Worm (Caenorhabditis elegans): ENCODE results near the gene C56G2.15.
A peak's percentile ranks its signal among the peaks of the same experiment; 100 is the strongest.

C56G2.15 gene

DNA sequence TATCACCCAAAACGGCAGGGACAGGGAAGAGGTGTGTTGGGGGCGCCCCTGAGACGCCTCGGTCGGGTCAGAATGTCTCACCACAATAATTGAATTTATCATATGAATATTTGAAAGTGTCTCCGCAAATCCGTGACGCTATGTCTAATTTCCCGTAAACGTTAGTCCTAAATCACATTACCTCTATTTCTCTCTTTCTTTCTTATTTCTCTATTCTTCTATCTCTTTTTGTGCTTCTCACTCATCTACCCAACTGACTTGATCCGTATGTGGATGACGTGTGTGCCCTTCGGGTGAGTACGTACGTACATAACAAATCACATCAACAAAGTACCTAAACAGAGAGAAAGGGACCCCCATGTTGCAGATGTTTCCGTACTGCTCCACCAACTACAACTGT is 50.4 kb downstream of the C56G2.15 start:
- TF ChIP-seq fkh-10 (GFP tag; optimal IDR thresholded peaks at IDR 0.05) (peak; percentile 84), pax-1 (tag; optimal IDR thresholded peaks at IDR 0.05) (no peak), unc-42 (tag; optimal IDR thresholded peaks at IDR 0.05) (peak; percentile 99)

DNA sequence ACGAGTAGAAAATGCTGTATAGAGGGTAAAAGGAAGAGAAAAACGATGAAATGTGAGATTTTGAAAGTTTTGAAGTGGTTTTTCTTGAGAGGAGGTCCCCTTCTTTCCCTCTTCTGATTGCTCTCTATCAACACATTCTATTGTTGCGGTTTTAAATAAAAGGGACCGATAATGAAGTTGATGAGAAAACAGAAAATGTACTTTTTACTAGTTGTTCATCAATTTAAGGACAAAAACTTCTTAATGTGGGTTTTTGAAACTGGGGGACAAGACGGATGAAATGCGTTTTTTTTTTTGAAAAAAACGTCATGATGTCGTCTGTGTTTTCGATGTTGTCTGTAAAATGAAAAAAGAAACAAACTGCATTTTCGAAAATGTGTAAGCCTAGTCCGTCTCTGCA is 50.9 kb downstream of the C56G2.15 start:
- TF ChIP-seq ceh-45 (GFP tag; IDR thresholded peaks at IDR 0.05) (no peak), fax-1 (tag; optimal IDR thresholded peaks at IDR 0.05) (no peak), hlh-15 (tag; optimal IDR thresholded peaks at IDR 0.05) (no peak), ceh-9 (tag; optimal IDR thresholded peaks at IDR 0.05) (no peak), ceh-6 (GFP tag; optimal IDR thresholded peaks at IDR 0.05) (no peak), ceh-18 (tag; optimal IDR thresholded peaks at IDR 0.05) (no peak), pqm-1 (tag; optimal IDR thresholded peaks at IDR 0.05) (no peak), elt-2 (tag; optimal IDR thresholded peaks at IDR 0.05) (no peak)
